Worm (Caenorhabditis elegans) whole organism, L2 larva: ENCODE measurements around the gene F08B4.8.

Source experiments
- F13H6.1 ChIP-seq: sonication (generic microtip); optimal IDR thresholded peaks from 2 replicates; lab custom pipeline; 2016; ENCODE audit warnings: missing genetic modification characterization, missing compliant biosample characterization
- aly-2 ChIP-seq: fragments of 150-350 bp; optimal IDR thresholded peaks from 2 replicates; lab custom pipeline; 2014; ENCODE audit warnings: missing biosample characterization, missing genetic modification characterization
- fos-1 ChIP-seq: fragments of 150-350 bp; optimal IDR thresholded peaks from 2 replicates; lab custom pipeline; 2014; ENCODE audit warnings: missing biosample characterization, missing genetic modification characterization
- lin-13 ChIP-seq: fragments of 150-350 bp; optimal IDR thresholded peaks from 2 replicates; lab custom pipeline; 2014; ENCODE audit warnings: missing biosample characterization, missing genetic modification reagents, missing genetic modification characterization
- lin-39 ChIP-seq: fragments of 150-350 bp; optimal IDR thresholded peaks from 2 replicates; lab custom pipeline; 2014; ENCODE audit warnings: missing biosample characterization, missing genetic modification reagents, missing genetic modification characterization
- lsy-2 ChIP-seq, 2 experiments: fragments of 150-350 bp in 1 of 2; sonication (generic microtip) in 1 of 2; optimal IDR thresholded peaks; 2 replicates each; lab custom pipeline; 2014 to 2017; ENCODE audit warnings: missing biosample characterization in 2 of 2, missing genetic modification characterization in 2 of 2
- mdl-1 ChIP-seq, 2 experiments: fragments of 150-350 bp in 1 of 2; sonication (generic microtip) in 1 of 2; optimal IDR thresholded peaks; 2 replicates each; lab custom pipeline; 2017; ENCODE audit warnings: missing biosample characterization in 2 of 2, missing genetic modification characterization in 2 of 2
- nhr-10 ChIP-seq: sonication (generic microtip); optimal IDR thresholded peaks from 2 replicates; lab custom pipeline; 2017; ENCODE audit warnings: missing biosample characterization, missing genetic modification characterization
- nhr-11 ChIP-seq: fragments of 150-350 bp; optimal IDR thresholded peaks from 2 replicates; lab custom pipeline; 2014; ENCODE audit warnings: missing biosample characterization, missing genetic modification characterization
- nhr-237 ChIP-seq: fragments of 150-350 bp; optimal IDR thresholded peaks from 2 replicates; lab custom pipeline; 2014; ENCODE audit warnings: missing biosample characterization, missing genetic modification characterization
- nhr-25 ChIP-seq: fragments of 150-350 bp; sonication (generic microtip); optimal IDR thresholded peaks from 3 replicates; lab custom pipeline; 2014; ENCODE audit warnings: missing biosample characterization, missing genetic modification characterization
- snpc-4 ChIP-seq: fragments of 150-350 bp; optimal IDR thresholded peaks from 2 replicates; lab custom pipeline; 2014; ENCODE audit warnings: missing biosample characterization, missing genetic modification characterization
- zag-1 ChIP-seq: fragments of 150-350 bp; optimal IDR thresholded peaks from 2 replicates; lab custom pipeline; 2014; ENCODE audit warnings: missing biosample characterization, missing genetic modification characterization
- ztf-11 ChIP-seq: sonication (generic microtip); optimal IDR thresholded peaks from 2 replicates; lab custom pipeline; 2017; ENCODE audit warnings: missing biosample characterization, missing genetic modification characterization

ce11 chrIV:8629609-8630052 is 47.8 kb upstream of the F08B4.8 start:
- TF ChIP-seq ztf-11 (tag; lab: Kevin White, UChicago) (no peak), nhr-25 (tag; lab: Kevin White, UChicago) (no peak), nhr-237 (no peak), lin-13 (GFP tag; lab: Kevin White, UChicago) (no peak), mdl-1 (tag; optimal IDR thresholded peaks at IDR 0.05; lab: Kevin White, UChicago) (peak in 1 of 2 experiments; percentile 36), F13H6.1 (tag; lab: Kevin White, UChicago) (peak; percentile 86), lsy-2 (tag; optimal IDR thresholded peaks at IDR 0.05; lab: Kevin White, UChicago) (peak; percentile 35 to 59), nhr-10 (no peak), nhr-11 (tag; lab: Kevin White, UChicago) (no peak), fos-1 (no peak), aly-2 (tag; lab: Kevin White, UChicago) (no peak), zag-1 (no peak), lin-39 (tag; lab: Kevin White, UChicago) (no peak), snpc-4 (tag; lab: Kevin White, UChicago) (peak; percentile 39)
